Fruit fly (Drosophila melanogaster) whole organism, embryonic: Measurements from ENCODE around the gene Tsp96F.

Experiments
- ATbp ChIP-seq: fragments of 200-800 bp; sonication (Bioruptor generic); optimal IDR thresholded peaks from 2 replicates; lab custom pipeline; 2017; ENCODE audit warnings: missing biosample characterization, mild to moderate bottlenecking, missing genetic modification characterization, missing genetic modification reagents
- CG1024 ChIP-seq: fragments of 200-800 bp; sonication (Bioruptor generic); IDR thresholded peaks from 2 replicates; pipeline ENCODE4 v1.3.6; 2022; ENCODE audit warnings: missing biosample characterization, missing genetic modification characterization
- CG10321 ChIP-seq: fragments of 200-800 bp; sonication (Bioruptor generic); IDR thresholded peaks from 2 replicates; pipeline ENCODE4 v1.3.6; 2022; ENCODE audit warnings: missing biosample characterization, missing genetic modification characterization
- CG12104 ChIP-seq: fragments of 200-800 bp; sonication (Bioruptor generic); optimal IDR thresholded peaks from 3 replicates; lab custom pipeline; 2016; ENCODE audit warnings: missing biosample characterization, missing genetic modification characterization
- CG12299 ChIP-seq: fragments of 200-800 bp; sonication (Bioruptor generic); optimal IDR thresholded peaks from 2 replicates; lab custom pipeline; 2018; ENCODE audit warnings: missing biosample characterization, mild to moderate bottlenecking, missing genetic modification characterization
- CG13296 ChIP-seq: fragments of 200-800 bp; sonication (Bioruptor generic); optimal IDR thresholded peaks from 3 replicates; lab custom pipeline; 2018; ENCODE audit warnings: missing biosample characterization, mild to moderate bottlenecking, missing genetic modification characterization
- CG13775 ChIP-seq: fragments of 200-800 bp; sonication (Bioruptor generic); optimal IDR thresholded peaks from 3 replicates; lab custom pipeline; 2017; ENCODE audit warnings: missing biosample characterization, mild to moderate bottlenecking, missing genetic modification characterization
- CG16863 ChIP-seq: fragments of 200-800 bp; sonication (Bioruptor generic); optimal IDR thresholded peaks from 3 replicates; lab custom pipeline; 2016; ENCODE audit warnings: missing biosample characterization, missing genetic modification characterization
- CG17328 ChIP-seq: fragments of 200-800 bp; sonication (Bioruptor generic); IDR thresholded peaks from 2 replicates; pipeline ENCODE4 v1.3.6; 2022; ENCODE audit warnings: missing biosample characterization, missing genetic modification characterization
- CG18619 ChIP-seq: fragments of 200-800 bp; sonication (Bioruptor generic); optimal IDR thresholded peaks from 3 replicates; lab custom pipeline; 2017; ENCODE audit warnings: missing biosample characterization, mild to moderate bottlenecking, missing genetic modification characterization
- CG2116 ChIP-seq: fragments of 200-800 bp; sonication (Bioruptor generic); optimal IDR thresholded peaks from 3 replicates; lab custom pipeline; 2018; ENCODE audit warnings: missing biosample characterization, mild to moderate bottlenecking, missing genetic modification characterization
- CG2678 ChIP-seq: fragments of 200-800 bp; sonication (Bioruptor generic); optimal IDR thresholded peaks from 3 replicates; lab custom pipeline; 2019; ENCODE audit warnings: missing biosample characterization, mild to moderate bottlenecking, missing genetic modification characterization, moderate library complexity
- CG32532 ChIP-seq: fragments of 200-800 bp; sonication (Bioruptor generic); IDR thresholded peaks from 2 replicates; pipeline ENCODE4 v1.3.6; 2022; ENCODE audit warnings: missing biosample characterization, missing genetic modification characterization
- CG3838 ChIP-seq: fragments of 200-800 bp; sonication (Bioruptor generic); optimal IDR thresholded peaks from 3 replicates; lab custom pipeline; 2016; ENCODE audit warnings: missing biosample characterization, missing genetic modification characterization
- CG3847 ChIP-seq: fragments of 200-800 bp; sonication (Bioruptor generic); IDR thresholded peaks from 2 replicates; pipeline ENCODE4 v1.3.6; 2022; ENCODE audit warnings: missing biosample characterization, missing genetic modification characterization
- CG4360 ChIP-seq: fragments of 200-800 bp; sonication (Bioruptor generic); IDR thresholded peaks from 2 replicates; pipeline ENCODE4 v1.3.6; 2022; ENCODE audit warnings: missing biosample characterization, missing genetic modification characterization
- CG43689 ChIP-seq: fragments of 200-800 bp; sonication (Bioruptor generic); IDR thresholded peaks from 2 replicates; pipeline ENCODE4 v1.3.6; 2022; ENCODE audit warnings: missing biosample characterization, missing genetic modification characterization
- CG4424 ChIP-seq: fragments of 200-800 bp; sonication (Bioruptor generic); optimal IDR thresholded peaks from 3 replicates; lab custom pipeline; 2016; ENCODE audit warnings: missing biosample characterization, missing genetic modification characterization
- CG7556 ChIP-seq: fragments of 200-800 bp; sonication (Bioruptor generic); optimal IDR thresholded peaks from 2 replicates; lab custom pipeline; 2017; ENCODE audit warnings: missing biosample characterization, mild to moderate bottlenecking, missing genetic modification characterization
- CG8290 ChIP-seq, 3 experiments: fragments of 200-800 bp; sonication (Bioruptor generic); optimal IDR thresholded peaks; 2 replicates each; lab custom pipeline; 2016 to 2019; ENCODE audit warnings: missing biosample characterization in 3 of 3, missing genetic modification characterization in 3 of 3, mild to moderate bottlenecking in 2 of 3, moderate library complexity in 1 of 3
- CG9797 ChIP-seq: fragments of 200-800 bp; sonication (Bioruptor generic); optimal IDR thresholded peaks from 3 replicates; lab custom pipeline; 2018; ENCODE audit warnings: missing biosample characterization, mild to moderate bottlenecking, missing genetic modification characterization
- CG9932 ChIP-seq: fragments of 200-800 bp; sonication (Bioruptor generic); IDR thresholded peaks from 2 replicates; pipeline ENCODE4 v1.3.6; 2022; ENCODE audit warnings: missing biosample characterization, missing genetic modification characterization
- Dip3 ChIP-seq: fragments of 200-800 bp; sonication (Bioruptor generic); optimal IDR thresholded peaks from 3 replicates; lab custom pipeline; 2016; ENCODE audit warnings: missing biosample characterization, missing genetic modification characterization
- Drgx ChIP-seq: fragments of 200-800 bp; sonication (Bioruptor generic); IDR thresholded peaks from 2 replicates; pipeline ENCODE4 v1.3.6; 2022; ENCODE audit warnings: missing biosample characterization, missing genetic modification characterization
- Elba2 ChIP-seq: fragments of 200-800 bp; sonication (Bioruptor generic); optimal IDR thresholded peaks from 3 replicates; lab custom pipeline; 2016; ENCODE audit warnings: missing biosample characterization, missing genetic modification characterization
- HmgZ ChIP-seq: fragments of 200-800 bp; sonication (Bioruptor generic); optimal IDR thresholded peaks from 2 replicates; lab custom pipeline; 2018; ENCODE audit warnings: missing biosample characterization, mild to moderate bottlenecking, missing genetic modification characterization
- Lim3 ChIP-seq: fragments of 200-800 bp; sonication (Bioruptor generic); IDR thresholded peaks from 2 replicates; pipeline ENCODE4 v1.3.6; 2022; ENCODE audit warnings: missing biosample characterization, missing genetic modification characterization
- Vsx1 ChIP-seq: fragments of 200-800 bp; sonication (Bioruptor generic); optimal IDR thresholded peaks from 2 replicates; lab custom pipeline; 2017; ENCODE audit warnings: missing biosample characterization, mild to moderate bottlenecking, missing genetic modification characterization, missing genetic modification reagents
- amos ChIP-seq: fragments of 200-800 bp; sonication (Bioruptor generic); IDR thresholded peaks from 2 replicates; pipeline ENCODE4 v1.3.6; 2022; ENCODE audit warnings: missing biosample characterization, missing genetic modification characterization; ENCODE audit not compliant: partially characterized antibody
- btn ChIP-seq: fragments of 200-800 bp; sonication (Bioruptor generic); optimal IDR thresholded peaks from 2 replicates; lab custom pipeline; 2016; ENCODE audit warnings: missing biosample characterization, missing genetic modification characterization
- cad ChIP-seq: fragments of >200 bp; optimal IDR thresholded peaks from 2 replicates; lab custom pipeline; 2017; ENCODE audit warnings: missing biosample characterization, missing genetic modification characterization
- cato ChIP-seq: fragments of 200-800 bp; sonication (Bioruptor generic); optimal IDR thresholded peaks from 2 replicates; lab custom pipeline; 2016; ENCODE audit warnings: missing biosample characterization, missing genetic modification characterization, borderline replicate concordance
- cg ChIP-seq: fragments of 200-800 bp; sonication (Bioruptor generic); optimal IDR thresholded peaks from 3 replicates; lab custom pipeline; 2019; ENCODE audit warnings: missing biosample characterization, mild to moderate bottlenecking, missing genetic modification characterization, moderate library complexity
- chinmo ChIP-seq: fragments of 200-800 bp; sonication (Bioruptor generic); IDR thresholded peaks from 4 replicates; pipeline ENCODE4 v1.3.6; 2022; ENCODE audit warnings: missing biosample characterization, missing genetic modification characterization; ENCODE audit not compliant: partially characterized antibody
- ci ChIP-seq: fragments of 200-800 bp; sonication (Bioruptor generic); IDR thresholded peaks from 3 replicates; pipeline ENCODE4 v1.3.6; 2022; ENCODE audit warnings: missing biosample characterization, missing genetic modification characterization
- crol ChIP-seq: fragments of 200-800 bp; sonication (Bioruptor generic); IDR thresholded peaks from 2 replicates; pipeline ENCODE4 v1.3.6; 2022; ENCODE audit warnings: missing biosample characterization, missing genetic modification characterization
- gsb-n ChIP-seq: fragments of 200-800 bp; sonication (Bioruptor generic); optimal IDR thresholded peaks from 3 replicates; lab custom pipeline; 2018; ENCODE audit warnings: missing biosample characterization, mild to moderate bottlenecking, missing genetic modification characterization
- kni ChIP-seq: fragments of 200-800 bp; sonication (Bioruptor generic); optimal IDR thresholded peaks from 3 replicates; lab custom pipeline; 2017; ENCODE audit warnings: mild to moderate bottlenecking, missing biosample characterization, missing genetic modification reagents, missing genetic modification characterization
- mam ChIP-seq: fragments of 200-800 bp; sonication (Bioruptor generic); optimal IDR thresholded peaks from 3 replicates; lab custom pipeline; 2016; ENCODE audit warnings: missing biosample characterization, missing genetic modification characterization
- nom ChIP-seq: fragments of 200-800 bp; sonication (Bioruptor generic); optimal IDR thresholded peaks from 2 replicates; lab custom pipeline; 2017; ENCODE audit warnings: missing biosample characterization, missing genetic modification characterization, mild to moderate bottlenecking, moderate library complexity, missing genetic modification reagents
- odd ChIP-seq: fragments of 200-800 bp; sonication (Bioruptor generic); optimal IDR thresholded peaks from 2 replicates; lab custom pipeline; 2017; ENCODE audit warnings: missing biosample characterization, mild to moderate bottlenecking, missing genetic modification characterization
- pros ChIP-seq: fragments of 200-800 bp; sonication (Bioruptor generic); optimal IDR thresholded peaks from 3 replicates; lab custom pipeline; 2019; ENCODE audit warnings: missing biosample characterization, mild to moderate bottlenecking, missing genetic modification characterization, moderate library complexity
- sima ChIP-seq: fragments of 200-800 bp; sonication (Bioruptor generic); optimal IDR thresholded peaks from 2 replicates; lab custom pipeline; 2016; ENCODE audit warnings: missing biosample characterization, missing genetic modification characterization
- slou ChIP-seq: fragments of 200-800 bp; sonication (Bioruptor generic); optimal IDR thresholded peaks from 3 replicates; lab custom pipeline; 2016; ENCODE audit warnings: missing biosample characterization, missing genetic modification characterization
- slp2 ChIP-seq: fragments of 200-800 bp; sonication (Bioruptor generic); optimal IDR thresholded peaks from 2 replicates; lab custom pipeline; 2016; ENCODE audit warnings: missing biosample characterization, missing genetic modification characterization
- sr ChIP-seq: fragments of 200-800 bp; sonication (Bioruptor generic); IDR thresholded peaks from 3 replicates; pipeline ENCODE4 v1.3.6; 2022; ENCODE audit warnings: missing biosample characterization, missing genetic modification characterization
- toy ChIP-seq: fragments of 200-800 bp; sonication (Bioruptor generic); IDR thresholded peaks from 2 replicates; pipeline ENCODE4 v1.3.6; 2022; ENCODE audit warnings: missing biosample characterization, missing genetic modification characterization

The Tsp96F gene

DNA sequence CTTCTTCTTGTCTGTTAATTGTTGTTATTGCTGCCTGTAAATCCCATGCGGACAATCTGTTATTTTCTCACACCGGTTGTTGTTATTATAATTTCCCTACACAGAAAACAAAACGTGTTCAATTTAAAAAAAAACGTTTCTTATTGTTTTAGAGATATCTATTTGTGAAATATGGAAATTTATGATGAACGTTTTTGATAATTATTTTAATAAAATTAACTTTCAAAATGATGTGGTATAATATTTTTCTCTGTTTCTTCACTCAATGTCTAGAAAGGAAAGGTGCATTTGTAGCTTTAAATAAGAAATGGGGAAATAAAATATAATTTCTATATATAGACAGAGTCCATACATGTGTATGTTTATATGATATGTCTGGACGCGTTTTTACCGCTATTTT lies 3.1 kb upstream of the Tsp96F start (continued):
- TF ChIP-seq CG8290 (GFP tag; optimal IDR thresholded peaks at IDR 0.05; lab: Kevin White, UChicago) (no peak), CG8290 (tag; optimal IDR thresholded peaks at IDR 0.05; lab: Kevin White, UChicago) (no peak), amos (GFP tag; lab: Robert Waterston, UW) (no peak), Elba2 (GFP tag; lab: Kevin White, UChicago) (no peak), CG7556 (GFP tag; lab: Kevin White, UChicago) (peak; percentile 65), slou (no peak), CG1024 (GFP tag; lab: Robert Waterston, UW) (0 out of 2 replicates have a peak, but pooled peaks have one; percentile 49), Lim3 (GFP tag; lab: Robert Waterston, UW) (no peak), Drgx (GFP tag; lab: Robert Waterston, UW) (peak; percentile 58; the same call in 1 of the 2 replicates), CG4424 (GFP tag; lab: Kevin White, UChicago) (peak; percentile 72), cg (GFP tag; lab: Kevin White, UChicago) (no peak), CG12299 (peak; percentile 19), ci (GFP tag; lab: Robert Waterston, UW) (no peak), slp2 (GFP tag; lab: Kevin White, UChicago) (no peak), sima (GFP tag; lab: Kevin White, UChicago) (no peak), ATbp (peak; percentile 62), CG3847 (GFP tag; lab: Robert Waterston, UW) (no peak), CG43689 (no peak), cato (peak; percentile 35), CG9932 (GFP tag; lab: Robert Waterston, UW) (no peak), CG13775 (GFP tag; lab: Kevin White, UChicago) (peak; percentile 8), HmgZ (tag; lab: Kevin White, UChicago) (no peak), CG32532 (GFP tag; lab: Robert Waterston, UW) (no peak), nom (no peak), CG13296 (GFP tag; lab: Kevin White, UChicago) (peak; percentile 6), toy (GFP tag; lab: Robert Waterston, UW) (no peak)

DNA sequence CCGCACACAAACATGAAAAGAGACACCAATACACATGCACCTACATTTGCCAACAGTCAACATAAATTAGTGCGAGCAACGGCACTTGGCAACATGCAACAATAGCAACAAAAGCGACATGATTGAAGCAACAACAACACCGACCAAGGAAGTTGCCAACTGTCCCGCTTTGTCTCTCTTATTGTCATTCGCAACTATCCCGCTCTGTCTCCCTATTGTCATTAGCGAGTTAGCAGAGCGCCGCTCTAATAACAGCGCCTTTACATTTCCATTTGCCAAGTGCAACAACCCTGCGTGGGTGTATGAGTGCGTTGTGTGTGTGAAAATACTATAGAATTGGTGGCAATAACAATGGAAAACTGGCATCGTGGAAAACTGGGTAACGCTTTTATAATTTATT lies 2.6 kb upstream of the Tsp96F start:
- peak; percentile 73 for TF ChIP-seq cg (GFP tag; lab: Kevin White, UChicago)
- 0 out of 3 replicates have a peak, but pooled peaks have one; percentile 17 for TF ChIP-seq sr (GFP tag; lab: Robert Waterston, UW)
- TF ChIP-seq chinmo (GFP tag; lab: Robert Waterston, UW): 0 out of 4 replicates have a peak, but pooled peaks have one; percentile 54
- no peak for TF ChIP-seq odd (GFP tag; lab: Kevin White, UChicago)
- TF ChIP-seq kni (GFP tag; lab: Kevin White, UChicago): peak; percentile 80
- TF ChIP-seq Dip3 (GFP tag; lab: Kevin White, UChicago): no peak
- TF ChIP-seq pros (GFP tag; lab: Kevin White, UChicago): peak; percentile 11
- TF ChIP-seq CG4360 (GFP tag; lab: Robert Waterston, UW): peak; percentile 82
- no peak for TF ChIP-seq btn (GFP tag; lab: Kevin White, UChicago)
- no peak for TF ChIP-seq CG2116 (GFP tag; lab: Kevin White, UChicago)
- peak; percentile 34; the same call in 1 of the 2 replicates for TF ChIP-seq CG10321 (GFP tag; lab: Robert Waterston, UW)
- peak; percentile 77 for TF ChIP-seq CG3838 (GFP tag; lab: Kevin White, UChicago)
- TF ChIP-seq Elba2 (GFP tag; lab: Kevin White, UChicago): peak; percentile 99

dm6 chr3R:25882606-25883266 lies 1.5 kb upstream of the Tsp96F start:
- TF ChIP-seq mam (GFP tag; lab: Kevin White, UChicago): no peak
- no peak for TF ChIP-seq CG12104
- peak; percentile 27 for TF ChIP-seq Vsx1 (GFP tag; lab: Kevin White, UChicago)
- no peak for TF ChIP-seq CG18619 (GFP tag; lab: Kevin White, UChicago)
- TF ChIP-seq CG9797 (GFP tag; lab: Kevin White, UChicago): no peak
- TF ChIP-seq CG17328 (GFP tag; lab: Robert Waterston, UW): peak; percentile 14; the same call in 1 of the 2 replicates
- 0 out of 2 replicates have a peak, but pooled peaks have one; percentile 16 for TF ChIP-seq crol (GFP tag; lab: Robert Waterston, UW)
- peak; percentile 7 for TF ChIP-seq cg (GFP tag; lab: Kevin White, UChicago)
- TF ChIP-seq gsb-n (tag; lab: Kevin White, UChicago): peak; percentile 2
- TF ChIP-seq CG16863: no peak
- TF ChIP-seq CG2678: peak; percentile 1
- no peak for TF ChIP-seq cad (GFP tag; lab: Kevin White, UChicago)
- no peak for TF ChIP-seq CG43689
